Fruit fly (Drosophila melanogaster) whole organism, wandering third instar larva: ENCODE results near the gene TwdlT.

ENCODE experiments used
- Abd-B ChIP-seq: fragments of >200 bp; optimal IDR thresholded peaks from 2 replicates; lab custom pipeline; 2017; ENCODE audit warnings: missing biosample characterization, missing genetic modification characterization
- CG32264 ChIP-seq: fragments of 200-800 bp; sonication (Bioruptor generic); optimal IDR thresholded peaks from 2 replicates; lab custom pipeline; 2016; ENCODE audit warnings: missing biosample characterization, missing genetic modification characterization
- CG9705 ChIP-seq: fragments of 200-800 bp; sonication (Bioruptor generic); optimal IDR thresholded peaks from 2 replicates; lab custom pipeline; 2018; ENCODE audit warnings: missing biosample characterization, mild to moderate bottlenecking, missing genetic modification characterization
- CrebA ChIP-seq: fragments of 200-800 bp; sonication (Bioruptor generic); optimal IDR thresholded peaks from 2 replicates; lab custom pipeline; 2016; ENCODE audit warnings: missing biosample characterization, mild to moderate bottlenecking, missing genetic modification characterization, borderline replicate concordance
- Dfd ChIP-seq: fragments of >200 bp; optimal IDR thresholded peaks from 2 replicates; lab custom pipeline; 2017; ENCODE audit warnings: missing biosample characterization, missing genetic modification characterization
- Dif ChIP-seq: fragments of 200-275, 200-300 bp; sonication (Bioruptor generic); optimal IDR thresholded peaks from 2 replicates; lab custom pipeline; 2018; ENCODE audit warnings: missing biosample characterization, missing genetic modification characterization; ENCODE audit not compliant: partially characterized antibody
- GATAd ChIP-seq: sonication (Bioruptor generic); optimal IDR thresholded peaks from 2 replicates; lab custom pipeline; 2016; ENCODE audit warnings: missing biosample characterization, missing genetic modification characterization
- HLH106 ChIP-seq: fragments of 200-800 bp; optimal IDR thresholded peaks from 3 replicates; lab custom pipeline; 2019; ENCODE audit warnings: missing biosample characterization, mild to moderate bottlenecking, missing genetic modification characterization, moderate library complexity
- Hnf4 ChIP-seq: fragments of 200-800 bp; sonication (Bioruptor generic); optimal IDR thresholded peaks from 2 replicates; lab custom pipeline; 2016; ENCODE audit warnings: missing biosample characterization, mild to moderate bottlenecking, missing genetic modification characterization
- Hr78 ChIP-seq: fragments of >200 bp; optimal IDR thresholded peaks from 2 replicates; lab custom pipeline; 2017; ENCODE audit warnings: missing biosample characterization, missing genetic modification characterization
- Hr83 ChIP-seq: fragments of 200-300 bp; sonication (Bioruptor generic); optimal IDR thresholded peaks from 2 replicates; lab custom pipeline; 2016; ENCODE audit warnings: missing biosample characterization, mild to moderate bottlenecking, missing genetic modification characterization, moderate library complexity; ENCODE audit not compliant: poor library complexity, severe bottlenecking
- Jra ChIP-seq: sonication (Bioruptor generic); optimal IDR thresholded peaks from 2 replicates; lab custom pipeline; 2016; ENCODE audit warnings: missing biosample characterization, missing genetic modification characterization
- Mio ChIP-seq: sonication (Bioruptor generic); optimal IDR thresholded peaks from 2 replicates; lab custom pipeline; 2016; ENCODE audit warnings: missing biosample characterization, missing genetic modification characterization
- Myc ChIP-seq: fragments of >200 bp; optimal IDR thresholded peaks from 2 replicates; lab custom pipeline; 2017
- N ChIP-seq: fragments of >200 bp; optimal IDR thresholded peaks from 2 replicates; lab custom pipeline; 2018; ENCODE audit warnings: missing biosample characterization, missing external identifiers, missing genetic modification characterization
- OdsH ChIP-seq: fragments of 200-800 bp; sonication (Bioruptor generic); optimal IDR thresholded peaks from 2 replicates; lab custom pipeline; 2016; ENCODE audit warnings: missing biosample characterization, mild to moderate bottlenecking, missing genetic modification characterization
- Rel ChIP-seq, 2 experiments: fragments of 200-800 bp; sonication (Bioruptor generic) in 1 of 2; optimal IDR thresholded peaks; 2 replicates in 1 of 2; 3 replicates in 1 of 2; lab custom pipeline; 2016 to 2019; ENCODE audit warnings: mild to moderate bottlenecking in 2 of 2, missing biosample characterization in 2 of 2, missing genetic modification characterization in 2 of 2, moderate library complexity in 1 of 2
- Sp1 ChIP-seq: fragments of 200-800 bp; sonication (Bioruptor generic); optimal IDR thresholded peaks from 3 replicates; lab custom pipeline; 2019; ENCODE audit warnings: missing biosample characterization, mild to moderate bottlenecking, missing genetic modification characterization, moderate library complexity
- Vsx2 ChIP-seq: fragments of 200-300, 225-300 bp; sonication (Bioruptor generic); optimal IDR thresholded peaks from 2 replicates; lab custom pipeline; 2018; ENCODE audit warnings: missing biosample characterization, missing genetic modification characterization; ENCODE audit not compliant: partially characterized antibody
- br ChIP-seq: fragments of 200-800 bp; sonication (Bioruptor generic); optimal IDR thresholded peaks from 2 replicates; lab custom pipeline; 2016; ENCODE audit warnings: missing biosample characterization, missing genetic modification characterization
- brk ChIP-seq: fragments of 200-800 bp; sonication (Bioruptor generic); optimal IDR thresholded peaks from 2 replicates; lab custom pipeline; 2016; ENCODE audit warnings: missing biosample characterization, mild to moderate bottlenecking, missing genetic modification characterization
- dl ChIP-seq, 2 experiments: fragments of 175-275, 200-275 bp in 1 of 2; fragments of 200-275 bp in 1 of 2; sonication (Bioruptor generic); optimal IDR thresholded peaks; lab custom pipeline; 2018; ENCODE audit warnings: mild to moderate bottlenecking in 2 of 2, missing biosample characterization in 2 of 2, missing genetic modification characterization in 2 of 2, moderate library complexity in 2 of 2; ENCODE audit not compliant: partially characterized antibody in 2 of 2, insufficient read depth in 1 of 2
- dmrt93B ChIP-seq: fragments of 200-800 bp; sonication (Bioruptor generic); optimal IDR thresholded peaks from 2 replicates; lab custom pipeline; 2018; ENCODE audit warnings: missing biosample characterization, mild to moderate bottlenecking, missing genetic modification characterization
- dsf ChIP-seq: sonication (Bioruptor generic); optimal IDR thresholded peaks from 2 replicates; lab custom pipeline; 2016; ENCODE audit warnings: missing biosample characterization, missing genetic modification characterization, borderline replicate concordance
- ey ChIP-seq: fragments of 200-800 bp; sonication (Bioruptor generic); optimal IDR thresholded peaks from 2 replicates; lab custom pipeline; 2016; ENCODE audit warnings: missing biosample characterization, missing genetic modification characterization
- foxo ChIP-seq, 2 experiments: fragments of 200-800 bp; sonication (Bioruptor generic); optimal IDR thresholded peaks; 2 replicates in 1 of 2; 3 replicates in 1 of 2; lab custom pipeline; 2016 to 2017; ENCODE audit warnings: missing biosample characterization in 2 of 2, missing genetic modification characterization in 2 of 2
- fru ChIP-seq: fragments of 200-800 bp; sonication (Bioruptor generic); optimal IDR thresholded peaks from 3 replicates; lab custom pipeline; 2016; ENCODE audit warnings: missing biosample characterization, mild to moderate bottlenecking, missing genetic modification characterization
- h ChIP-seq: fragments of 200-800 bp; sonication (Bioruptor generic); optimal IDR thresholded peaks from 3 replicates; lab custom pipeline; 2016; ENCODE audit warnings: missing biosample characterization, mild to moderate bottlenecking, missing genetic modification characterization
- jim ChIP-seq: fragments of 175-275, 200-325 bp; sonication (Bioruptor generic); optimal IDR thresholded peaks from 2 replicates; lab custom pipeline; 2016; ENCODE audit warnings: missing biosample characterization, mild to moderate bottlenecking, missing genetic modification characterization
- lola ChIP-seq: fragments of >200 bp; optimal IDR thresholded peaks from 2 replicates; lab custom pipeline; 2017; ENCODE audit warnings: missing biosample characterization, missing genetic modification characterization
- pan ChIP-seq: fragments of >200 bp; optimal IDR thresholded peaks from 2 replicates; lab custom pipeline; 2017
- psq ChIP-seq: fragments of 200-800 bp; sonication (Bioruptor generic); optimal IDR thresholded peaks from 3 replicates; lab custom pipeline; 2017; ENCODE audit warnings: missing biosample characterization, mild to moderate bottlenecking, missing genetic modification characterization, moderate library complexity
- rgr ChIP-seq: fragments of 200-800 bp; sonication (Bioruptor generic); optimal IDR thresholded peaks from 3 replicates; lab custom pipeline; 2016; ENCODE audit warnings: missing biosample characterization, mild to moderate bottlenecking, missing genetic modification characterization
- sage ChIP-seq: fragments of 200-800 bp; sonication (Bioruptor generic); optimal IDR thresholded peaks from 2 replicates; lab custom pipeline; 2016; ENCODE audit warnings: missing biosample characterization, mild to moderate bottlenecking, missing genetic modification characterization
- sv ChIP-seq: fragments of 200-800 bp; sonication (Bioruptor generic); optimal IDR thresholded peaks from 3 replicates; lab custom pipeline; 2016; ENCODE audit warnings: missing biosample characterization, missing genetic modification characterization
- tai ChIP-seq: sonication (Bioruptor generic); optimal IDR thresholded peaks from 2 replicates; lab custom pipeline; 2016; ENCODE audit warnings: missing biosample characterization, missing genetic modification characterization
- usp ChIP-seq: fragments of >200 bp; optimal IDR thresholded peaks from 2 replicates; lab custom pipeline; 2017; ENCODE audit warnings: missing biosample characterization, missing genetic modification characterization
- woc ChIP-seq: sonication (Bioruptor generic); optimal IDR thresholded peaks from 2 replicates; lab custom pipeline; 2016; ENCODE audit warnings: missing biosample characterization, mild to moderate bottlenecking, missing genetic modification characterization

TwdlT gene

DNA sequence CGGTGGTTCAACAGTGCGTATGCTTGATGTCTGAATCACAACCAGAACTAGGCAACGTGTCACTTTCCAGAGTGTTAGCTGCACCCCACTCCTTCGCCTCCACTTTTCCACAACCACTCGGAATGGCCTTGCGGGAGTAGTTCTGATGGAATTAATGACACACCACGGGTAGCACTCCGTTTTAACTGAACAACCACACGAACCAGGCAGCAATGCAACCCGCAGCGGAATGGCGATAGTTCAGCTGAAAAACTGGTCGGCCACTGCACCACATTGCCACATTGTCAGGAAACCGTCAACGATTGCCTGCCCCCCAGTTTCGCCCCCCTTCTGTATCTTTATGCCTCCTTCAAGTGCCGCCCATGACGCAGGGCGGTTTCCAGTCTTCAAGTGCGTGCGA, 38.5 kb downstream of the TwdlT start, which contains the start of gene Cpr97Ea:
Gene Cpr97Ea (minus strand): TSS at position 230 of the 400 bp plus-strand sequence.
- TF ChIP-seq Myc (lab: Kevin White, UChicago), result no peak
- no peak for TF ChIP-seq tai (GFP tag; lab: Kevin White, UChicago)
- TF ChIP-seq fru (GFP tag; lab: Kevin White, UChicago), result no peak
- no peak for TF ChIP-seq Vsx2
- no peak for TF ChIP-seq lola (GFP tag; lab: Kevin White, UChicago)
- TF ChIP-seq Hnf4 (GFP tag; lab: Kevin White, UChicago), result no peak
- TF ChIP-seq Dif, result no peak
- no peak for TF ChIP-seq h
- no peak for TF ChIP-seq Dfd (GFP tag; lab: Kevin White, UChicago)
- TF ChIP-seq sage (GFP tag; lab: Kevin White, UChicago), result no peak
- TF ChIP-seq HLH106 (tag; lab: Kevin White, UChicago), result no peak
- TF ChIP-seq pan (lab: Kevin White, UChicago), result no peak

DNA sequence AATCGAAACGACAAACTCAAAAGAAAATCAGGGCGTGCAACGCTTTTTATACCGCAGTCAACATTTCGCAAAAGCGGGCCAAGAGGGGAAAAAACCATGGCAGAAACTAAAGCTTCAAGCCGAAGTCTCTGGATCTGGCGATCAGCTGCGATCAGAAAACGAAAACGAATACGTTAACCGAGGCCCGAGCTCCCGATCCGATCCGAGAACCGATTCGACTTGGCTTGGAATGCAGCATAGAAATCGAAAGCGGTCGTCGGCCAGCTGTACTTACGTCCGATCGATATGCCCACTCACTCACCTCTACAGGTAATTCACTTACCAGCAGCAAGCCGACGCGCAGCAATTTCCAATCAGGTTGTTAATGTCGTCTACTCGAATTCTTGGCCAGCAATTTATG, 42.1 kb downstream of the TwdlT start, which contains the start of gene Cpr97Eb:
Gene Cpr97Eb (minus strand): TSS at position 25 of the 400 bp plus-strand sequence.
- TF ChIP-seq CG32264 (GFP tag; lab: Kevin White, UChicago) (no peak), ey (GFP tag; lab: Kevin White, UChicago) (no peak), Hr78 (no peak)
- TF ChIP-seq, all 38 proteins: peak for 0

DNA sequence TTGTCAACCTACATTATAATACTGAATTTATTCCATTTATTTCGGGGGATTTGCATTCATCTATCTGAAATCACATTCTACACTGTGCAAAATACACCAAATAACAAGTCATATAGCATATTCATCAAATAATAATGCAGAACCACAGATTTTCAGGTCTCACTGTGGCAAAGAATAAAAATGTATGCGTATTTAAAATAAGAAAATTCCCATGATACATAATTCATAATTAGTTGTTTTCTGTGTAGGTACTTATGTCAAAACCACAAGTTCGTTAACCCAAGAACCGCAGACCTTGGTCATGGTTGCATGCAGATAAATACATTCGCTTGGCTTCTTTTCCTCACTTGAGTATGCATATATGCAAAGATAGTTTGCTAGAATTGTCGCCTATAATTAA, 43.2 kb downstream of the TwdlT start:
- TF ChIP-seq CG32264 (GFP tag; lab: Kevin White, UChicago) (no peak), dl (GFP tag; optimal IDR thresholded peaks at IDR 0.05; lab: Kevin White, UChicago; ENCODE audit: insufficient read depth in 1 of 2, partially characterized antibody in 2 of 2) (no peak), Hnf4 (GFP tag; lab: Kevin White, UChicago) (peak; percentile 78), fru (GFP tag; lab: Kevin White, UChicago) (peak; percentile 57), dmrt93B (GFP tag; lab: Kevin White, UChicago) (peak; percentile 11), br (peak; percentile 68), woc (GFP tag; lab: Kevin White, UChicago) (peak; percentile 16), Sp1 (GFP tag; lab: Kevin White, UChicago) (peak; percentile 48), lola (GFP tag; lab: Kevin White, UChicago) (no peak), sage (GFP tag; lab: Kevin White, UChicago) (no peak), Myc (lab: Kevin White, UChicago) (no peak), tai (GFP tag; lab: Kevin White, UChicago) (peak; percentile 69), foxo (GFP tag; optimal IDR thresholded peaks at IDR 0.05; lab: Kevin White, UChicago) (peak in 1 of 2 experiments; percentile 68), CG9705 (GFP tag; lab: Kevin White, UChicago) (no peak), Dif (no peak), GATAd (GFP tag; lab: Kevin White, UChicago) (peak; percentile 17), Vsx2 (no peak), N (GFP tag; lab: Kevin White, UChicago) (no peak), sv (GFP tag; lab: Kevin White, UChicago) (no peak), h (peak; percentile 74), dsf (no peak), CrebA (no peak), usp (GFP tag; lab: Kevin White, UChicago) (no peak), Mio (GFP tag; lab: Kevin White, UChicago) (no peak), HLH106 (tag; lab: Kevin White, UChicago) (peak; percentile 65), ey (GFP tag; lab: Kevin White, UChicago) (peak; percentile 75), brk (no peak), Rel (GFP tag; optimal IDR thresholded peaks at IDR 0.05; lab: Kevin White, UChicago) (no peak), Rel (tag; optimal IDR thresholded peaks at IDR 0.05; lab: Kevin White, UChicago) (peak; percentile 85), rgr (GFP tag; lab: Kevin White, UChicago) (peak; percentile 71), Jra (GFP tag; lab: Kevin White, UChicago) (no peak), pan (lab: Kevin White, UChicago) (no peak), psq (GFP tag; lab: Kevin White, UChicago) (peak; percentile 51), Hr83 (no peak), Dfd (GFP tag; lab: Kevin White, UChicago) (no peak), jim (GFP tag; lab: Kevin White, UChicago) (no peak), Abd-B (GFP tag; lab: Kevin White, UChicago) (no peak), OdsH (GFP tag; lab: Kevin White, UChicago) (peak; percentile 57)
- TF ChIP-seq, all 38 proteins: peak for 16
